Fruit fly (Drosophila melanogaster) whole organism, embryonic: ENCODE results near the gene 5-HT2B.

Experiments
- Abd-B ChIP-seq: fragments of 200-800 bp; sonication (Bioruptor generic); optimal IDR thresholded peaks from 2 replicates; lab custom pipeline; 2018; ENCODE audit warnings: missing biosample characterization, mild to moderate bottlenecking, missing genetic modification characterization, moderate library complexity
- Bteb2 ChIP-seq: fragments of 200-800 bp; sonication (Bioruptor generic); optimal IDR thresholded peaks from 2 replicates; lab custom pipeline; 2016; ENCODE audit warnings: missing biosample characterization, missing genetic modification characterization
- CG1024 ChIP-seq: fragments of 200-800 bp; sonication (Bioruptor generic); IDR thresholded peaks from 2 replicates; pipeline ENCODE4 v1.3.6; 2022; ENCODE audit warnings: missing biosample characterization, missing genetic modification characterization
- CG10565 ChIP-seq: fragments of 200-800 bp; sonication (Bioruptor generic); optimal IDR thresholded peaks from 3 replicates; lab custom pipeline; 2016; ENCODE audit warnings: missing biosample characterization, mild to moderate bottlenecking, missing genetic modification characterization
- CG10959 ChIP-seq: fragments of 200-800 bp; sonication (Bioruptor generic); IDR thresholded peaks from 2 replicates; pipeline ENCODE4 v1.3.6; 2022; ENCODE audit warnings: missing biosample characterization, missing genetic modification characterization
- CG12744 ChIP-seq: fragments of 200-800 bp; sonication (Bioruptor generic); optimal IDR thresholded peaks from 2 replicates; lab custom pipeline; 2016; ENCODE audit warnings: missing biosample characterization, missing genetic modification characterization
- CG12942 ChIP-seq: fragments of 200-800 bp; sonication (Bioruptor generic); optimal IDR thresholded peaks from 3 replicates; lab custom pipeline; 2016; ENCODE audit warnings: missing biosample characterization, missing genetic modification characterization
- CG15073 ChIP-seq: fragments of 200-800 bp; sonication (Bioruptor generic); optimal IDR thresholded peaks from 2 replicates; lab custom pipeline; 2016; ENCODE audit warnings: missing biosample characterization, missing genetic modification characterization
- CG1603 ChIP-seq: fragments of 200-800 bp; sonication (Bioruptor generic); optimal IDR thresholded peaks from 2 replicates; lab custom pipeline; 2019; ENCODE audit warnings: missing biosample characterization, mild to moderate bottlenecking, missing genetic modification characterization, moderate library complexity
- CG2875 ChIP-seq: fragments of 200-800 bp; sonication (Bioruptor generic); optimal IDR thresholded peaks from 2 replicates; lab custom pipeline; 2017; ENCODE audit warnings: missing biosample characterization, mild to moderate bottlenecking, missing genetic modification characterization, missing genetic modification reagents
- CG2889 ChIP-seq: fragments of 200-800 bp; sonication (Bioruptor generic); IDR thresholded peaks from 3 replicates; pipeline ENCODE4 v1.3.6; 2022; ENCODE audit warnings: missing biosample characterization, missing genetic modification characterization
- CG31388 ChIP-seq: fragments of 200-800 bp; sonication (Bioruptor generic); optimal IDR thresholded peaks from 2 replicates; lab custom pipeline; 2016; ENCODE audit warnings: missing biosample characterization, missing genetic modification characterization
- CG32532 ChIP-seq: fragments of 200-800 bp; sonication (Bioruptor generic); IDR thresholded peaks from 2 replicates; pipeline ENCODE4 v1.3.6; 2022; ENCODE audit warnings: missing biosample characterization, missing genetic modification characterization
- CG34376 ChIP-seq: fragments of 200-800 bp; sonication (Bioruptor generic); optimal IDR thresholded peaks from 2 replicates; lab custom pipeline; 2018; ENCODE audit warnings: missing biosample characterization, mild to moderate bottlenecking, missing genetic modification characterization
- CG6854 ChIP-seq: fragments of 200-800 bp; sonication (Bioruptor generic); optimal IDR thresholded peaks from 3 replicates; lab custom pipeline; 2017; ENCODE audit warnings: missing biosample characterization, mild to moderate bottlenecking, missing genetic modification characterization
- CG7839 ChIP-seq: fragments of 200-800 bp; sonication (Bioruptor generic); optimal IDR thresholded peaks from 3 replicates; lab custom pipeline; 2018; ENCODE audit warnings: missing biosample characterization, mild to moderate bottlenecking, missing genetic modification characterization, moderate library complexity
- CG8290 ChIP-seq, 3 experiments: fragments of 200-800 bp; sonication (Bioruptor generic); optimal IDR thresholded peaks; 2 replicates each; lab custom pipeline; 2016 to 2019; ENCODE audit warnings: missing biosample characterization in 3 of 3, missing genetic modification characterization in 3 of 3, mild to moderate bottlenecking in 2 of 3, moderate library complexity in 1 of 3
- CG8765 ChIP-seq: fragments of 200-800 bp; sonication (Bioruptor generic); IDR thresholded peaks from 2 replicates; pipeline ENCODE4 v1.3.6; 2022; ENCODE audit warnings: missing biosample characterization, missing genetic modification characterization
- D19B ChIP-seq: fragments of 200-800 bp; sonication (Bioruptor generic); optimal IDR thresholded peaks from 2 replicates; lab custom pipeline; 2017; ENCODE audit warnings: missing biosample characterization, mild to moderate bottlenecking, missing genetic modification characterization
- Dad ChIP-seq: fragments of 200-800 bp; sonication (Bioruptor generic); optimal IDR thresholded peaks from 3 replicates; lab custom pipeline; 2016; ENCODE audit warnings: missing biosample characterization, missing genetic modification characterization
- Deaf1 ChIP-seq: fragments of 200-800 bp; optimal IDR thresholded peaks from 3 replicates; lab custom pipeline; 2019; ENCODE audit warnings: missing biosample characterization, mild to moderate bottlenecking, missing genetic modification characterization, moderate library complexity
- Dp ChIP-seq: fragments of 200-800 bp; sonication (Bioruptor generic); optimal IDR thresholded peaks from 2 replicates; lab custom pipeline; 2018; ENCODE audit warnings: missing biosample characterization, mild to moderate bottlenecking, missing genetic modification characterization, moderate library complexity
- Ets65A ChIP-seq: fragments of 200-800 bp; sonication (Bioruptor generic); peaks from one replicate; lab custom pipeline; 2016; ENCODE audit warnings: missing biosample characterization, missing genetic modification characterization
- Fer3 ChIP-seq: fragments of 200-800 bp; sonication (Bioruptor generic); optimal IDR thresholded peaks from 2 replicates; lab custom pipeline; 2018; ENCODE audit warnings: missing biosample characterization, mild to moderate bottlenecking, missing genetic modification characterization, moderate library complexity
- Lim3 ChIP-seq: fragments of 200-800 bp; sonication (Bioruptor generic); IDR thresholded peaks from 2 replicates; pipeline ENCODE4 v1.3.6; 2022; ENCODE audit warnings: missing biosample characterization, missing genetic modification characterization
- Max ChIP-seq: fragments of 200-800 bp; sonication (Bioruptor generic); optimal IDR thresholded peaks from 2 replicates; lab custom pipeline; 2016; ENCODE audit warnings: missing biosample characterization, mild to moderate bottlenecking, missing genetic modification characterization
- Myb ChIP-seq: fragments of 200-800 bp; sonication (Bioruptor generic); optimal IDR thresholded peaks from 2 replicates; lab custom pipeline; 2016; ENCODE audit warnings: missing biosample characterization, missing genetic modification characterization
- Nf-YB ChIP-seq: fragments of 200-800 bp; sonication (Bioruptor generic); optimal IDR thresholded peaks from 3 replicates; lab custom pipeline; 2019; ENCODE audit warnings: missing biosample characterization, mild to moderate bottlenecking, missing genetic modification characterization, moderate library complexity
- Rx ChIP-seq: fragments of 200-800 bp; sonication (Bioruptor generic); IDR thresholded peaks from 2 replicates; pipeline ENCODE4 v1.3.6; 2022; ENCODE audit warnings: missing biosample characterization, missing genetic modification characterization
- abd-A ChIP-seq: fragments of 200-800 bp; sonication (Bioruptor generic); optimal IDR thresholded peaks from 3 replicates; lab custom pipeline; 2019; ENCODE audit warnings: missing biosample characterization, mild to moderate bottlenecking, missing genetic modification characterization, moderate library complexity
- cg ChIP-seq: fragments of 200-800 bp; sonication (Bioruptor generic); optimal IDR thresholded peaks from 3 replicates; lab custom pipeline; 2019; ENCODE audit warnings: missing biosample characterization, mild to moderate bottlenecking, missing genetic modification characterization, moderate library complexity
- chn ChIP-seq: fragments of 200-800 bp; sonication (Bioruptor generic); optimal IDR thresholded peaks from 2 replicates; lab custom pipeline; 2016; ENCODE audit warnings: missing biosample characterization, missing genetic modification characterization
- danr ChIP-seq: fragments of 200-800 bp; sonication (Bioruptor generic); IDR thresholded peaks from 2 replicates; pipeline ENCODE4 v1.3.6; 2022; ENCODE audit warnings: missing biosample characterization, missing genetic modification characterization
- esg ChIP-seq: fragments of 200-800 bp; sonication (Bioruptor generic); conservative IDR thresholded peaks from 2 replicates; pipeline ENCODE4 v1.3.6; 2022; ENCODE audit warnings: missing biosample characterization, missing genetic modification characterization
- ewg ChIP-seq: fragments of 200-800 bp; sonication (Bioruptor generic); optimal IDR thresholded peaks from 3 replicates; lab custom pipeline; 2017; ENCODE audit warnings: mild to moderate bottlenecking, missing biosample characterization, missing genetic modification reagents, missing genetic modification characterization
- fd3F ChIP-seq: fragments of 200-800 bp; sonication (Bioruptor generic); optimal IDR thresholded peaks from 2 replicates; lab custom pipeline; 2018; ENCODE audit warnings: missing biosample characterization, mild to moderate bottlenecking, missing genetic modification characterization, moderate library complexity
- gcm ChIP-seq: fragments of 200-800 bp; sonication (Bioruptor generic); optimal IDR thresholded peaks from 2 replicates; lab custom pipeline; 2019; ENCODE audit warnings: missing biosample characterization, mild to moderate bottlenecking, missing genetic modification characterization, moderate library complexity
- hb ChIP-seq: fragments of 200-800 bp; sonication (Bioruptor generic); IDR thresholded peaks from 3 replicates; pipeline ENCODE4 v1.3.6; 2022; ENCODE audit warnings: missing biosample characterization, missing genetic modification characterization; ENCODE audit not compliant: partially characterized antibody
- jing ChIP-seq: fragments of 200-800 bp; sonication (Bioruptor generic); optimal IDR thresholded peaks from 2 replicates; lab custom pipeline; 2018; ENCODE audit warnings: missing biosample characterization, mild to moderate bottlenecking, missing genetic modification characterization
- pan ChIP-seq, 4 experiments: fragments of >200 bp in 3 of 4; fragments of 200-800 bp in 1 of 4; sonication (Bioruptor generic) in 1 of 4; optimal IDR thresholded peaks in 3 of 4; IDR thresholded peaks in 1 of 4; 2 replicates each; pipeline versions ENCODE4 v1.3.6 to Lab custom; 2017 to 2022; ENCODE audit warnings: missing biosample characterization in 2 of 4, missing genetic modification characterization in 2 of 4, mixed read lengths in 1 of 4
- pb ChIP-seq: fragments of 200-800 bp; sonication (Bioruptor generic); optimal IDR thresholded peaks from 3 replicates; lab custom pipeline; 2016; ENCODE audit warnings: missing biosample characterization, missing genetic modification characterization
- run ChIP-seq: fragments of 200-800 bp; sonication (Bioruptor generic); optimal IDR thresholded peaks from 3 replicates; lab custom pipeline; 2018; ENCODE audit warnings: missing biosample characterization, mild to moderate bottlenecking, missing genetic modification characterization
- scrt ChIP-seq: fragments of 200-800 bp; sonication (Bioruptor generic); optimal IDR thresholded peaks from 2 replicates; lab custom pipeline; 2018; ENCODE audit warnings: missing biosample characterization, mild to moderate bottlenecking, missing genetic modification characterization, moderate library complexity
- sens ChIP-seq: fragments of 200-800 bp; sonication (Bioruptor generic); peaks from one replicate; lab custom pipeline; 2016; ENCODE audit warnings: missing biosample characterization, missing genetic modification characterization
- sima ChIP-seq: fragments of 200-800 bp; sonication (Bioruptor generic); optimal IDR thresholded peaks from 2 replicates; lab custom pipeline; 2016; ENCODE audit warnings: missing biosample characterization, missing genetic modification characterization
- stwl ChIP-seq: fragments of 200-800 bp; sonication (Bioruptor generic); optimal IDR thresholded peaks from 3 replicates; lab custom pipeline; 2018; ENCODE audit warnings: missing biosample characterization, mild to moderate bottlenecking, missing genetic modification characterization, moderate library complexity
- tap ChIP-seq: fragments of 200-800 bp; optimal IDR thresholded peaks from 3 replicates; lab custom pipeline; 2019; ENCODE audit warnings: missing biosample characterization, mild to moderate bottlenecking, missing genetic modification characterization, moderate library complexity
- tgo ChIP-seq: fragments of 200-800 bp; sonication (Bioruptor generic); IDR thresholded peaks from 3 replicates; pipeline ENCODE4 v1.3.6; 2022; ENCODE audit warnings: missing biosample characterization, missing genetic modification characterization

5-HT2B gene

DNA sequence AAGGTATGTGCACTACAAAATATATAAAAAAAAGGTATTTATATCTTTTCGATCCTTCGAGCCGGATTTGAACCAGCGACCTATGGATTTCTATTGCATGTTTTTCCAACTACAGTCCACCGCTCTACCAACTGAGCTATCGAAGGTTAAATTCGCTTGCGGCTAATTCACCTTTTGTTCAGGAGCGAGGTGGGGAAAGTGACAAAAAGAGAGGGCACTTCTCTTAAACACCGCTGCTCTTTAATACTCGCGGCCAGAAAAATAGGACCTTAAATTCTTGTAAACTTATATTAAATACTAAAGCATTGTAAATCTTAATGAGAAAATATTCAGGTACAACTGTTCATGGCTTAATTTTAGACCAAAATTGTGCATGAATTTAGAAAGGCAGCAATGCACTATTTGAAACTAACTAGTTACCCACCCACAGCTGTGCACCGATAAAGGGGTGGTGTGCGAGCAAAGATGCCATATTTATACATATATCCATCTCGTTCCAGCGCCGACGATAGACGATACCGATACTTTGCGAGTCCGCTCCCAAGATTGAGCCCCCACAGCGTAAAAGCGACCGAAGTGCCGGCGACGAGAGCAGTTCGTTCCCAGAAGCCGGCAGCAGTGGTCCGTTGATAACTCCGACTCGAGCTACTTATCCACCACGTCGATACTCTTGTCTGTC, 91.2 kb downstream of the 5-HT2B start (continued):
- peak; percentile 98 for TF ChIP-seq CG6854
- peak; percentile 95 for TF ChIP-seq CG12942 (GFP tag; lab: Kevin White, UChicago)
- peak; percentile 98 for TF ChIP-seq CG2875 (GFP tag; lab: Kevin White, UChicago)
- TF ChIP-seq CG31388 (GFP tag; lab: Kevin White, UChicago), result peak; percentile 94
- peak; percentile 90 for TF ChIP-seq CG8765
- peak; percentile 97 for TF ChIP-seq CG12744
- TF ChIP-seq Dad, result peak; percentile 97
- peak; percentile 92 for TF ChIP-seq CG10565
- TF ChIP-seq stwl (tag; lab: Kevin White, UChicago), result peak; percentile 80
- peak; percentile 100 for TF ChIP-seq sens (GFP tag; lab: Kevin White, UChicago)
- TF ChIP-seq Max, result peak; percentile 98
- TF ChIP-seq Abd-B (GFP tag; lab: Kevin White, UChicago), result peak; percentile 93
- TF ChIP-seq chn (GFP tag; lab: Kevin White, UChicago), result peak; percentile 98
- TF ChIP-seq pb (GFP tag; lab: Kevin White, UChicago), result peak; percentile 92
- TF ChIP-seq fd3F (GFP tag; lab: Kevin White, UChicago), result peak; percentile 92
- peak; percentile 86 for TF ChIP-seq abd-A (tag; lab: Kevin White, UChicago)
- peak; percentile 97 for TF ChIP-seq scrt (GFP tag; lab: Kevin White, UChicago)
- peak; percentile 97 for TF ChIP-seq run (tag; lab: Kevin White, UChicago)
- peak; percentile 94 for TF ChIP-seq ewg (GFP tag; lab: Kevin White, UChicago)
- TF ChIP-seq hb, result peak; percentile 61
- peak; percentile 97 for TF ChIP-seq CG8290 (GFP tag; optimal IDR thresholded peaks at IDR 0.05; lab: Kevin White, UChicago)
- TF ChIP-seq CG8290 (tag; optimal IDR thresholded peaks at IDR 0.05; lab: Kevin White, UChicago), result peak; percentile 94 to 99
- TF ChIP-seq D19B (GFP tag; lab: Kevin White, UChicago), result peak; percentile 91
- TF ChIP-seq Dp, result peak; percentile 38
- TF ChIP-seq Fer3 (tag; lab: Kevin White, UChicago), result peak; percentile 97
- TF ChIP-seq CG2889, result peak; percentile 88
- TF ChIP-seq pan (optimal IDR thresholded peaks at IDR 0.05; lab: Kevin White, UChicago), result no peak
- peak in 1 of 2 experiments; percentile 97 for TF ChIP-seq pan (GFP tag; optimal IDR thresholded peaks at IDR 0.05 in 1 of 2, IDR thresholded peaks at IDR 0.05 in 1 of 2)
- TF ChIP-seq tgo (GFP tag; lab: Robert Waterston, UW), result peak; percentile 96
- TF ChIP-seq danr (GFP tag; lab: Robert Waterston, UW), result peak; percentile 89
- TF ChIP-seq CG1603, result peak; percentile 98
- peak; percentile 94 for TF ChIP-seq sima (GFP tag; lab: Kevin White, UChicago)
- TF ChIP-seq CG7839 (tag; lab: Kevin White, UChicago), result peak; percentile 98
- peak; percentile 97 for TF ChIP-seq Bteb2 (GFP tag; lab: Kevin White, UChicago)
- TF ChIP-seq Deaf1 (tag; lab: Kevin White, UChicago), result peak; percentile 95
- TF ChIP-seq Lim3 (GFP tag; lab: Robert Waterston, UW), result peak; percentile 84; the same call in 1 of the 2 replicates
- TF ChIP-seq CG32532, result peak; percentile 97
- TF ChIP-seq CG1024 (GFP tag; lab: Robert Waterston, UW), result peak; percentile 93
- peak; percentile 96 for TF ChIP-seq Rx (GFP tag; lab: Robert Waterston, UW)
- peak; percentile 92 for TF ChIP-seq esg (GFP tag; lab: Robert Waterston, UW)
- TF ChIP-seq CG15073, result peak; percentile 83
- peak; percentile 94 for TF ChIP-seq jing
- peak; percentile 99 for TF ChIP-seq Ets65A (GFP tag; lab: Kevin White, UChicago)
- TF ChIP-seq Myb, result peak; percentile 88
- TF ChIP-seq Nf-YB (GFP tag; lab: Kevin White, UChicago), result peak; percentile 89
- peak; percentile 99 for TF ChIP-seq gcm (GFP tag; lab: Kevin White, UChicago)
- peak; percentile 98 for TF ChIP-seq tap (tag; lab: Kevin White, UChicago)
- peak; percentile 94 for TF ChIP-seq CG10959 (GFP tag; lab: Robert Waterston, UW)
- peak; percentile 99 for TF ChIP-seq CG34376 (GFP tag; lab: Kevin White, UChicago)
- no peak for TF ChIP-seq cg (GFP tag; lab: Kevin White, UChicago)
